Fruit fly (Drosophila melanogaster): ENCODE measurements around the gene CG2698.

Gene CG2698

DNA sequence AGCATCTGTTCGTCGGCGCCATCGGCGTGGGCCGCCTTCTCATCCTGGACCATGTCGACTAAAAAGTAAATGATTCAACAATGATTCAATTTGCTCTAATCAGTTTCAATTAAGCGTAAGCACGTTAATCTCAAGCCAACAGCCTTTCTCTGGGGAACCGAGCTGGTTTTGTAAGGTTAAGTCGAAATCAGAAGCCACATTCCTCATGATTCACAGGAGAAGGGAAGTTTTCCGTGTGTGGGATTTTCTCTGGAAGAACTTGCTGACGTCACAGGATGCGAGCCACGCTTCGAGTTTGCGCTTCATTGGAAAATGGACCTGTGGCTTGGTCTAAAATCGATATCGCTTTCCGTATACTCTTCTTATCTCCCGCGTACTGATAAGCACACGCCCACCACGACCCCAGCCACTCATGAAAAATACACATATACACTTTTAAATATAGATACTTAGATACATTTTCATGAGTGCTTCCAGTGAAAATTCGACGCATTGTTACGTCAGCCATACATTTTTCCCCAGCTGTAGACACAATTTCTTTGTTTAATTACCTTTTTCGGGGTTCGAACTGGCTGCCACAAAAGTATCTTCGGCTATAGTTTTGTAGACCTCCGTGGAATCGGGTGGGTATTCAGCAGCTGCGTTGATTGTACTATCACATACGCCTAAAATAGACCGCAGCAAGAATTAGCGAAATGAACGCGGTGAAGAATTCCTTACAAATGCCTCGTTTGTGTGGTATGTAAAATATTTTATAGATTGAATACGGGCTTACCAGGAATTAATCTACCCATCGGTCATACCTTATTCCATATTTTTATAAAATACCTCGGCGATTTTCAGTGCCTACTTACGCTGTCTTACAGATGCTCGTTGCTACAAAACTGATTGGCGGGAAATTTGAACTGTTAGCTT lies 24.1 kb upstream of the CG2698 start (continued):
- TF ChIP-seq CG15601 (tag; optimal IDR thresholded peaks at IDR 0.05) = peak; percentile 44
- no peak for TF ChIP-seq CG15479 (GFP tag; optimal IDR thresholded peaks at IDR 0.05)
- peak; percentile 76 for TF ChIP-seq ssp (GFP tag; IDR thresholded peaks at IDR 0.05)
- TF ChIP-seq Atf-2 (GFP tag; optimal IDR thresholded peaks at IDR 0.05) = no peak
- TF ChIP-seq sens (GFP tag) = no peak
- no peak for TF ChIP-seq sqz (GFP tag; optimal IDR thresholded peaks at IDR 0.05)
- TF ChIP-seq CG5180 (GFP tag; optimal IDR thresholded peaks at IDR 0.05) = no peak
- TF ChIP-seq Fer3 (tag; optimal IDR thresholded peaks at IDR 0.05) = no peak
- no peak for TF ChIP-seq danr (GFP tag; IDR thresholded peaks at IDR 0.05)
- TF ChIP-seq seq (GFP tag; IDR thresholded peaks at IDR 0.05) = no peak
- TF ChIP-seq CG11247 (GFP tag; IDR thresholded peaks at IDR 0.05) = no peak
- TF ChIP-seq CG17802 (tag; optimal IDR thresholded peaks at IDR 0.05) = no peak
- TF ChIP-seq Drgx (GFP tag; IDR thresholded peaks at IDR 0.05) = no peak
- peak; percentile 67 for TF ChIP-seq B-H2 (GFP tag; optimal IDR thresholded peaks at IDR 0.05)
- no peak for TF ChIP-seq sima (GFP tag; optimal IDR thresholded peaks at IDR 0.05)
- TF ChIP-seq Lhr (GFP tag; optimal IDR thresholded peaks at IDR 0.05) = peak; percentile 86
- no peak for TF ChIP-seq ham (GFP tag; IDR thresholded peaks at IDR 0.05)
- TF ChIP-seq CoRest (tag; optimal IDR thresholded peaks at IDR 0.05) = peak; percentile 39
- 0 out of 2 replicates have a peak, but pooled peaks have one; percentile 10 for TF ChIP-seq slbo (GFP tag; IDR thresholded peaks at IDR 0.05)
- no peak for TF ChIP-seq CG10462 (GFP tag; optimal IDR thresholded peaks at IDR 0.05)
- no peak for TF ChIP-seq ranshi (GFP tag; IDR thresholded peaks at IDR 0.05)
- no peak for TF ChIP-seq CG7963 (GFP tag; IDR thresholded peaks at IDR 0.05; ENCODE audit: partially characterized antibody)
- TF ChIP-seq CG11695 (GFP tag; IDR thresholded peaks at IDR 0.05) = no peak
- TF ChIP-seq Oaz (GFP tag; IDR thresholded peaks at IDR 0.05) = no peak
- TF ChIP-seq Asciz (GFP tag; optimal IDR thresholded peaks at IDR 0.05) = no peak
- no peak for TF ChIP-seq ind (GFP tag; optimal IDR thresholded peaks at IDR 0.05)
- no peak for TF ChIP-seq Ravus (GFP tag; IDR thresholded peaks at IDR 0.05)
- peak; percentile 55 for TF ChIP-seq grn (GFP tag; optimal IDR thresholded peaks at IDR 0.05)
- TF ChIP-seq CG18262 (tag; optimal IDR thresholded peaks at IDR 0.05) = no peak
- no peak for TF ChIP-seq HLH54F (GFP tag; optimal IDR thresholded peaks at IDR 0.05)
- TF ChIP-seq psq (GFP tag; optimal IDR thresholded peaks at IDR 0.05) = no peak
- no peak for TF ChIP-seq CG4360 (GFP tag; IDR thresholded peaks at IDR 0.05)
- TF ChIP-seq Camta (GFP tag; optimal IDR thresholded peaks at IDR 0.05) = no peak
- no peak for TF ChIP-seq croc (GFP tag; conservative IDR thresholded peaks at IDR 0.05)
- no peak for TF ChIP-seq zen2 (GFP tag; IDR thresholded peaks at IDR 0.05; ENCODE audit: partially characterized antibody)
- TF ChIP-seq NFAT (GFP tag; IDR thresholded peaks at IDR 0.05) = no peak
- TF ChIP-seq CG3726 (GFP tag; IDR thresholded peaks at IDR 0.05) = no peak
- TF ChIP-seq Rfx (GFP tag; IDR thresholded peaks at IDR 0.05) = no peak
- TF ChIP-seq row (GFP tag; IDR thresholded peaks at IDR 0.05) = peak; percentile 21; the same call in 1 of the 3 replicates
- peak; percentile 69 for TF ChIP-seq CG33213 (GFP tag; optimal IDR thresholded peaks at IDR 0.05)
- no peak for TF ChIP-seq BtbVII (GFP tag; optimal IDR thresholded peaks at IDR 0.05)
- TF ChIP-seq CG8281 (tag; optimal IDR thresholded peaks at IDR 0.05) = no peak
- peak; percentile 4 for TF ChIP-seq Nf-YB (GFP tag; optimal IDR thresholded peaks at IDR 0.05)
- TF ChIP-seq Nf-YC (tag; optimal IDR thresholded peaks at IDR 0.05) = peak; percentile 54
- TF ChIP-seq en (GFP tag; optimal IDR thresholded peaks at IDR 0.05) = no peak
- no peak for TF ChIP-seq Eip74EF (GFP tag; optimal IDR thresholded peaks at IDR 0.05)
- TF ChIP-seq CG4707 (GFP tag; optimal IDR thresholded peaks at IDR 0.05) = no peak
- TF ChIP-seq Ada2b (GFP tag; IDR thresholded peaks at IDR 0.05) = no peak
- no peak for TF ChIP-seq CG15011 (GFP tag; optimal IDR thresholded peaks at IDR 0.05)
- TF ChIP-seq CTCF (GFP tag; optimal IDR thresholded peaks at IDR 0.05) = peak; percentile 59

All from whole organism, embryonic.